Worm (Caenorhabditis elegans) whole organism, L4 larva: ENCODE data around the gene polq-1.

Experiments used
- D1046.2 ChIP-seq: fragments of 200-800 bp; sonication (Bioruptor generic); IDR thresholded peaks from 2 replicates; pipeline ENCODE4 v1.3.6; 2022; ENCODE audit warnings: missing genetic modification characterization, missing compliant biosample characterization
- F10B5.3 ChIP-seq: sonication (generic microtip); optimal IDR thresholded peaks from 2 replicates; lab custom pipeline; 2016; ENCODE audit warnings: mild to moderate bottlenecking, missing genetic modification characterization, missing compliant biosample characterization
- F26F4.8 ChIP-seq: fragments of 200-800 bp; sonication (Bioruptor generic); conservative IDR thresholded peaks from 2 replicates; pipeline ENCODE4 v1.3.6; 2022; ENCODE audit warnings: missing genetic modification characterization, missing compliant biosample characterization
- F44E2.7 ChIP-seq: fragments of 200-800 bp; sonication (Bioruptor generic); IDR thresholded peaks from 2 replicates; pipeline ENCODE4 v2.1.2; 2022; ENCODE audit warnings: missing genetic modification characterization, missing compliant biosample characterization
- T26A8.4 ChIP-seq: fragments of 200-800 bp; sonication (Bioruptor generic); IDR thresholded peaks from 2 replicates; pipeline ENCODE4 v1.3.6; 2022; ENCODE audit warnings: missing genetic modification characterization, missing compliant biosample characterization
- Y105C5A.15 ChIP-seq: fragments of 200-800 bp; sonication (Bioruptor generic); IDR thresholded peaks from 2 replicates; pipeline ENCODE4 v1.3.6; 2022; ENCODE audit warnings: missing genetic modification characterization, missing compliant biosample characterization
- Y48G9A.11 ChIP-seq: fragments of 200-800 bp; sonication (Bioruptor generic); IDR thresholded peaks from 2 replicates; pipeline ENCODE4 v1.3.6; 2022; ENCODE audit warnings: missing genetic modification reagents, missing genetic modification characterization, missing compliant biosample characterization
- Y5F2A.4 ChIP-seq: fragments of 200-800 bp; sonication (Bioruptor generic); optimal IDR thresholded peaks from 2 replicates; lab custom pipeline; 2018; ENCODE audit warnings: mild to moderate bottlenecking, missing genetic modification characterization, missing compliant biosample characterization
- ZK337.2 ChIP-seq: fragments of 200-800 bp; sonication (Bioruptor generic); IDR thresholded peaks from 2 replicates; pipeline ENCODE4 v1.3.6; 2022; ENCODE audit warnings: missing genetic modification reagents, missing genetic modification characterization, missing compliant biosample characterization
- ama-1 ChIP-seq: fragments of 150-350 bp; optimal IDR thresholded peaks from 2 replicates; lab custom pipeline; 2014; ENCODE audit warnings: inconsistent platforms, mixed read lengths
- arid-1 ChIP-seq: fragments of 200-800 bp; sonication (Bioruptor generic); conservative IDR thresholded peaks from 2 replicates; pipeline ENCODE4 v1.3.6; 2022; ENCODE audit warnings: missing genetic modification reagents, missing genetic modification characterization, missing compliant biosample characterization
- attf-4 ChIP-seq: sonication (generic microtip); optimal IDR thresholded peaks from 3 replicates; lab custom pipeline; 2017; ENCODE audit warnings: missing biosample characterization, missing genetic modification characterization
- ceh-20 ChIP-seq: fragments of 200-800 bp; sonication (Bioruptor generic); IDR thresholded peaks from 2 replicates; pipeline ENCODE4 v1.3.6; 2022; ENCODE audit warnings: missing genetic modification reagents, missing genetic modification characterization, missing compliant biosample characterization
- ceh-44 ChIP-seq: fragments of 200-800 bp; sonication (Bioruptor generic); IDR thresholded peaks from 2 replicates; pipeline ENCODE4 v1.3.6; 2022; ENCODE audit warnings: missing genetic modification reagents, missing genetic modification characterization, missing compliant biosample characterization
- ctbp-1 ChIP-seq: fragments of 200-800 bp; sonication (Bioruptor generic); IDR thresholded peaks from 2 replicates; pipeline ENCODE4 v1.3.6; 2022; ENCODE audit warnings: missing genetic modification reagents, missing genetic modification characterization, missing compliant biosample characterization
- daf-12 ChIP-seq: fragments of 150-350 bp; optimal IDR thresholded peaks from 2 replicates; lab custom pipeline; 2014; ENCODE audit warnings: missing biosample characterization, missing genetic modification reagents, missing genetic modification characterization
- daf-16 ChIP-seq, 3 experiments: sonication (generic microtip); optimal IDR thresholded peaks; 2 replicates each; lab custom pipeline; 2016 to 2017; ENCODE audit warnings: missing genetic modification characterization in 3 of 3, missing genetic modification reagents in 3 of 3, mild to moderate bottlenecking in 2 of 3, missing compliant biosample characterization in 2 of 3, missing biosample characterization in 1 of 3, moderate library complexity in 1 of 3
- daf-19 ChIP-seq: fragments of 200-800 bp; sonication (Bioruptor generic); conservative IDR thresholded peaks from 2 replicates; pipeline ENCODE4 v1.3.6; 2022; ENCODE audit warnings: missing genetic modification characterization, missing compliant biosample characterization
- dmd-6 ChIP-seq: fragments of 200-800 bp; sonication (Bioruptor generic); IDR thresholded peaks from 2 replicates; pipeline ENCODE4 v1.3.6; 2022; ENCODE audit warnings: missing genetic modification reagents, missing genetic modification characterization, missing compliant biosample characterization
- dmd-8 ChIP-seq: fragments of 200-800 bp; sonication (Bioruptor generic); IDR thresholded peaks from 2 replicates; pipeline ENCODE4 v1.3.6; 2022; ENCODE audit warnings: missing genetic modification characterization, missing compliant biosample characterization
- dmd-9 ChIP-seq: fragments of 200-800 bp; sonication (Bioruptor generic); IDR thresholded peaks from 2 replicates; pipeline ENCODE4 v1.3.6; 2022; ENCODE audit warnings: missing genetic modification reagents, missing genetic modification characterization, missing compliant biosample characterization
- dve-1 ChIP-seq: sonication (generic microtip); optimal IDR thresholded peaks from 2 replicates; lab custom pipeline; 2017; ENCODE audit warnings: antibody characterized with exemption, mild to moderate bottlenecking, missing genetic modification characterization, missing compliant biosample characterization; ENCODE audit not compliant: insufficient read depth
- egl-27 ChIP-seq: sonication (generic microtip); optimal IDR thresholded peaks from 3 replicates; lab custom pipeline; 2017; ENCODE audit warnings: missing biosample characterization, missing genetic modification reagents, missing genetic modification characterization
- egl-43 ChIP-seq: fragments of 200-800 bp; sonication (Bioruptor generic); IDR thresholded peaks from 2 replicates; pipeline ENCODE4 v1.3.6; 2022; ENCODE audit warnings: missing genetic modification reagents, missing genetic modification characterization, missing compliant biosample characterization
- gei-8 ChIP-seq: fragments of 200-800 bp; sonication (Bioruptor generic); optimal IDR thresholded peaks from 2 replicates; lab custom pipeline; 2018; ENCODE audit warnings: mild to moderate bottlenecking, missing genetic modification characterization, missing compliant biosample characterization
- hif-1 ChIP-seq, 2 experiments: sonication (generic microtip); optimal IDR thresholded peaks; 2 replicates each; lab custom pipeline; 2016 to 2017; ENCODE audit warnings: missing compliant biosample characterization in 2 of 2, missing genetic modification characterization in 2 of 2, missing genetic modification reagents in 2 of 2, missing genotype in 2 of 2, mild to moderate bottlenecking in 1 of 2
- hlh-11 ChIP-seq: fragments of 200-800 bp; sonication (Bioruptor generic); optimal IDR thresholded peaks from 2 replicates; lab custom pipeline; 2018; ENCODE audit warnings: mild to moderate bottlenecking, missing genetic modification characterization, missing compliant biosample characterization
- hmg-1.1 ChIP-seq: fragments of 200-800 bp; sonication (Bioruptor generic); IDR thresholded peaks from 2 replicates; pipeline ENCODE4 v1.3.6; 2022; ENCODE audit warnings: missing genetic modification reagents, missing genetic modification characterization, missing compliant biosample characterization
- jun-1 ChIP-seq: fragments of 150-350 bp; optimal IDR thresholded peaks from 2 replicates; lab custom pipeline; 2014; ENCODE audit warnings: missing biosample characterization, missing genetic modification reagents, missing genetic modification characterization
- lim-7 ChIP-seq: fragments of 200-800 bp; sonication (Bioruptor generic); IDR thresholded peaks from 2 replicates; pipeline ENCODE4 v1.3.6; 2022; ENCODE audit warnings: missing genetic modification characterization, missing compliant biosample characterization
- lin-1 ChIP-seq: fragments of 200-800 bp; sonication (Bioruptor generic); IDR thresholded peaks from 2 replicates; pipeline ENCODE4 v1.3.6; 2022; ENCODE audit warnings: missing genetic modification reagents, missing genetic modification characterization, missing compliant biosample characterization
- lin-29 ChIP-seq: fragments of 200-800 bp; sonication (Bioruptor generic); IDR thresholded peaks from 2 replicates; pipeline ENCODE4 v1.3.6; 2022; ENCODE audit warnings: missing genetic modification reagents, missing genetic modification characterization, missing compliant biosample characterization
- lir-3 ChIP-seq: sonication (generic microtip); optimal IDR thresholded peaks from 2 replicates; lab custom pipeline; 2016; ENCODE audit warnings: mild to moderate bottlenecking, missing genetic modification characterization, missing compliant biosample characterization
- lsy-2 ChIP-seq, 2 experiments: fragments of 150-350 bp in 1 of 2; sonication (generic microtip) in 1 of 2; optimal IDR thresholded peaks; 2 replicates each; lab custom pipeline; 2014 to 2017; ENCODE audit warnings: missing biosample characterization in 2 of 2, missing genetic modification characterization in 2 of 2
- madf-5 ChIP-seq, 2 experiments: fragments of 200-800 bp; sonication (Bioruptor generic); IDR thresholded peaks; 2 replicates each; pipeline ENCODE4 v1.3.6; 2022; ENCODE audit warnings: missing compliant biosample characterization in 2 of 2, missing genetic modification characterization in 2 of 2
- madf-9 ChIP-seq: fragments of 200-800 bp; sonication (Bioruptor generic); conservative IDR thresholded peaks from 2 replicates; pipeline ENCODE4 v1.3.6; 2022; ENCODE audit warnings: missing genetic modification reagents, missing genetic modification characterization, missing compliant biosample characterization
- mdt-29 ChIP-seq: fragments of 200-800 bp; sonication (Bioruptor generic); IDR thresholded peaks from 2 replicates; pipeline ENCODE4 v1.3.6; 2022; ENCODE audit warnings: missing genetic modification reagents, missing genetic modification characterization, missing compliant biosample characterization
- mes-2 ChIP-seq: sonication (generic microtip); optimal IDR thresholded peaks from 2 replicates; lab custom pipeline; 2016; ENCODE audit warnings: missing genotype, mild to moderate bottlenecking, missing genetic modification characterization, missing compliant biosample characterization; ENCODE audit not compliant: poor library complexity, severe bottlenecking
- mxl-3 ChIP-seq: fragments of 200-800 bp; sonication (Bioruptor generic); optimal IDR thresholded peaks from 2 replicates; lab custom pipeline; 2018; ENCODE audit warnings: mild to moderate bottlenecking, missing genetic modification characterization, missing compliant biosample characterization
- nhr-10 ChIP-seq: fragments of 150-350 bp; optimal IDR thresholded peaks from 2 replicates; lab custom pipeline; 2014; ENCODE audit warnings: missing biosample characterization, missing genetic modification characterization
- pha-4 ChIP-seq, 2 experiments: fragments of 150-350 bp in 1 of 2; fragments of 200-800 bp in 1 of 2; sonication (Bioruptor generic) in 1 of 2; IDR thresholded peaks in 1 of 2; optimal IDR thresholded peaks in 1 of 2; 2 replicates each; pipeline versions ENCODE4 v1.3.6 to Lab custom; 2014 to 2022; ENCODE audit warnings: missing genetic modification characterization in 2 of 2, missing genetic modification reagents in 2 of 2, missing biosample characterization in 1 of 2, missing compliant biosample characterization in 1 of 2
- rbr-2 ChIP-seq: sonication (generic microtip); optimal IDR thresholded peaks from 2 replicates; lab custom pipeline; 2016; ENCODE audit warnings: missing genotype, missing genetic modification characterization, missing compliant biosample characterization
- skn-1 ChIP-seq: fragments of 150-350 bp; optimal IDR thresholded peaks from 2 replicates; lab custom pipeline; 2014; ENCODE audit warnings: missing biosample characterization, missing genetic modification characterization
- snpc-1.2 ChIP-seq: fragments of 200-800 bp; sonication (Bioruptor generic); IDR thresholded peaks from 2 replicates; pipeline ENCODE4 v1.3.6; 2022; ENCODE audit warnings: missing genetic modification reagents, missing genetic modification characterization, missing compliant biosample characterization
- tag-97 ChIP-seq: fragments of 200-800 bp; sonication (Bioruptor generic); IDR thresholded peaks from 2 replicates; pipeline ENCODE4 v1.3.6; 2022; ENCODE audit warnings: missing genetic modification characterization, missing compliant biosample characterization
- unc-130 ChIP-seq: sonication (generic microtip); optimal IDR thresholded peaks from 2 replicates; lab custom pipeline; 2016; ENCODE audit warnings: missing genetic modification reagents, missing genetic modification characterization, missing compliant biosample characterization
- vab-7 ChIP-seq: fragments of 200-800 bp; sonication (Bioruptor generic); IDR thresholded peaks from 2 replicates; pipeline ENCODE4 v1.3.6; 2022; ENCODE audit warnings: missing genetic modification reagents, missing genetic modification characterization, missing compliant biosample characterization
- ztf-7 ChIP-seq: fragments of 150-350 bp; optimal IDR thresholded peaks from 2 replicates; lab custom pipeline; 2014; ENCODE audit warnings: missing biosample characterization, missing genetic modification characterization

polq-1 gene

DNA sequence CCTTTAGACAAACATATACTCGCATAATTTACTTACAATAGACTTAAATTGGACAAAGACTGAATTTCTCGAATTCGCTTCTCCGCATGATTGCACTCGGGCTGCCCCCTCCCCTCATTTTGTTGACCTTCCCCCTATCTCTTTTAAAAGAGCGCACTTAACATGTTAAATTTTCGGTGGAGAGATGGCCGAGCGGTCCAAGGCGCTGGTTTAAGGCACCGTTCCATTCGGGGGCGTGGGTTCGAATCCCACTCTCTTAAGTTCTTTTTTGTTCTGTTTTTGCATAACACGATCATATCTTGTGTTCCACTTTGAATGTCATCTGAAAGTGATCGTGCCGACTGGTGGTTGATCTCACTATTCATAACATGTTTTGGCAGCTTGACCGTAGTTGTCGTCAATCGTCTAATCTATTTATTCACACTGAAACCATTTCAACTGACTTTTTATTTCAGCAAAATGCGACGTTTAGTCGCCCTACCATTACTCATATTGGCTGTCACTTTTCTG, 33.2 kb downstream of the polq-1 start, which contains the start of gene cutl-23:
TSS of gene cutl-23 (plus strand) at position 460 of the 510 bp plus-strand sequence.
- peak; percentile 86 for TF ChIP-seq lim-7
- peak; percentile 58; the same call in 1 of the 2 replicates for TF ChIP-seq daf-19 (GFP tag; lab: Robert Waterston, UW)
- peak; percentile 19 for TF ChIP-seq hlh-11 (tag; lab: Kevin White, UChicago)
- peak; percentile 59; the same call in 1 of the 2 replicates for TF ChIP-seq F44E2.7
- TF ChIP-seq hmg-1.1 (GFP tag; lab: Robert Waterston, UW) = peak; percentile 49; the same call in 1 of the 2 replicates
- 0 out of 2 replicates have a peak, but pooled peaks have one; percentile 54 for TF ChIP-seq Y105C5A.15
- TF ChIP-seq vab-7 (GFP tag; lab: Robert Waterston, UW) = peak; percentile 86
- TF ChIP-seq egl-43 (GFP tag; lab: Robert Waterston, UW) = peak; percentile 85
- TF ChIP-seq hif-1 (tag; optimal IDR thresholded peaks at IDR 0.05; lab: Kevin White, UChicago) = peak in 1 of 2 experiments; percentile 10
- TF ChIP-seq nhr-10 = no peak
- no peak for TF ChIP-seq ZK337.2 (GFP tag; lab: Robert Waterston, UW)
- TF ChIP-seq attf-4 (tag; lab: Kevin White, UChicago) = no peak
- TF ChIP-seq lin-1 (GFP tag; lab: Robert Waterston, UW) = 0 out of 2 replicates have a peak, but pooled peaks have one; percentile 29
- peak; percentile 61; the same call in 1 of the 2 replicates for TF ChIP-seq arid-1
- TF ChIP-seq T26A8.4 (GFP tag; lab: Robert Waterston, UW) = peak; percentile 60; the same call in 1 of the 2 replicates
- TF ChIP-seq ceh-20 (GFP tag; lab: Robert Waterston, UW) = 0 out of 2 replicates have a peak, but pooled peaks have one; percentile 30
- TF ChIP-seq rbr-2 (tag; lab: Kevin White, UChicago) = peak; percentile 50
- TF ChIP-seq daf-16 (GFP tag; optimal IDR thresholded peaks at IDR 0.05; lab: Kevin White, UChicago) = peak in 1 of 2 experiments; percentile 34
- TF ChIP-seq daf-16 (tag; optimal IDR thresholded peaks at IDR 0.05; lab: Kevin White, UChicago) = no peak
- peak; percentile 51 for TF ChIP-seq unc-130 (GFP tag; lab: Kevin White, UChicago)
- TF ChIP-seq ctbp-1 (GFP tag; lab: Robert Waterston, UW) = peak; percentile 72
- TF ChIP-seq daf-12 (tag; lab: Kevin White, UChicago) = no peak
- no peak for TF ChIP-seq jun-1 (tag; lab: Kevin White, UChicago)
- TF ChIP-seq dmd-6 (GFP tag; lab: Robert Waterston, UW) = peak; percentile 24; the same call in 1 of the 2 replicates
- peak; percentile 51 for TF ChIP-seq mxl-3 (GFP tag; lab: Kevin White, UChicago)
- TF ChIP-seq ceh-44 (GFP tag; lab: Robert Waterston, UW) = peak; percentile 61; the same call in 1 of the 2 replicates
- peak in 1 of 2 experiments; percentile 60; a peak in 1 of 4 replicates for TF ChIP-seq madf-5 (GFP tag; IDR thresholded peaks at IDR 0.05; lab: Robert Waterston, UW)
- TF ChIP-seq Y48G9A.11 (GFP tag; lab: Robert Waterston, UW) = peak; percentile 77
- peak; percentile 71; the same call in 1 of the 2 replicates for TF ChIP-seq D1046.2 (GFP tag; lab: Robert Waterston, UW)
- no peak for TF ChIP-seq tag-97 (GFP tag; lab: Robert Waterston, UW)
- peak; percentile 81 for TF ChIP-seq dmd-8
- TF ChIP-seq pha-4 (GFP tag; IDR thresholded peaks at IDR 0.05; lab: Robert Waterston, UW) = peak; percentile 83; the same call in 1 of the 2 replicates
- TF ChIP-seq pha-4 (tag; optimal IDR thresholded peaks at IDR 0.05; lab: Kevin White, UChicago) = no peak
- TF ChIP-seq F10B5.3 (tag; lab: Kevin White, UChicago) = no peak
- no peak for TF ChIP-seq egl-27 (tag; lab: Kevin White, UChicago)
- no peak for TF ChIP-seq mdt-29 (GFP tag; lab: Robert Waterston, UW)
- no peak for TF ChIP-seq gei-8 (GFP tag; lab: Kevin White, UChicago)
- TF ChIP-seq F26F4.8 = peak; percentile 80; the same call in 1 of the 2 replicates
- TF ChIP-seq dve-1 = no peak
- TF ChIP-seq madf-9 (GFP tag; lab: Robert Waterston, UW) = peak; percentile 68
- peak; percentile 69 for TF ChIP-seq lir-3
- no peak for TF ChIP-seq ztf-7
- TF ChIP-seq skn-1 = no peak
- no peak for TF ChIP-seq lin-29 (GFP tag; lab: Robert Waterston, UW)
- TF ChIP-seq dmd-9 (GFP tag; lab: Robert Waterston, UW) = 0 out of 2 replicates have a peak, but pooled peaks have one; percentile 41
- TF ChIP-seq Y5F2A.4 = peak; percentile 35
- TF ChIP-seq snpc-1.2 (GFP tag; lab: Robert Waterston, UW) = peak; percentile 65
- TF ChIP-seq mes-2 (tag; lab: Kevin White, UChicago) = peak; percentile 77
- no peak for TF ChIP-seq ama-1 (lab: Kevin White, UChicago)
- no peak for TF ChIP-seq lsy-2 (tag; optimal IDR thresholded peaks at IDR 0.05; lab: Kevin White, UChicago)
